Fruit fly (Drosophila melanogaster): ENCODE measurements around the gene MFS10.

Gene MFS10

dm6 chrX:13091859-13092258 lies 37.0 kb upstream of the MFS10 start:
- TF ChIP-seq cic (GFP tag; optimal IDR thresholded peaks at IDR 0.05): peak; percentile 96
- no peak for TF ChIP-seq CG14711 (tag; optimal IDR thresholded peaks at IDR 0.05)

- TF ChIP-seq tj (GFP tag; optimal IDR thresholded peaks at IDR 0.05) (peak; percentile 55), bab1 (GFP tag; optimal IDR thresholded peaks at IDR 0.05) (peak; percentile 85), kay (GFP tag; ENCODE audit: borderline replicate concordance) (no peak), CG33017 (tag; optimal IDR thresholded peaks at IDR 0.05) (peak; percentile 23), Crg-1 (GFP tag; optimal IDR thresholded peaks at IDR 0.05) (peak; percentile 84), CG14711 (tag; optimal IDR thresholded peaks at IDR 0.05) (peak; percentile 77), CG5204 (GFP tag; optimal IDR thresholded peaks at IDR 0.05) (peak; percentile 54), Mnt (GFP tag; optimal IDR thresholded peaks at IDR 0.05) (peak; percentile 81), CG7045 (GFP tag; optimal IDR thresholded peaks at IDR 0.05) (peak; percentile 13), pad (GFP tag; optimal IDR thresholded peaks at IDR 0.05) (peak; percentile 58), CG12768 (GFP tag; optimal IDR thresholded peaks at IDR 0.05) (peak; percentile 51), Clk (GFP tag; optimal IDR thresholded peaks at IDR 0.05) (peak; percentile 15), CG7101 (tag; optimal IDR thresholded peaks at IDR 0.05) (peak; percentile 83), Hr96 (GFP tag; optimal IDR thresholded peaks at IDR 0.05) (peak; percentile 81), toe (GFP tag; optimal IDR thresholded peaks at IDR 0.05) (peak; percentile 48), ovo (GFP tag; optimal IDR thresholded peaks at IDR 0.05) (peak; percentile 25), CG1620 (GFP tag; optimal IDR thresholded peaks at IDR 0.05) (peak; percentile 52), CG11617 (GFP tag; optimal IDR thresholded peaks at IDR 0.05) (peak; percentile 83), cnc (optimal IDR thresholded peaks at IDR 0.05) (no peak), cic (GFP tag; optimal IDR thresholded peaks at IDR 0.05) (peak; percentile 42)
Measured at dm6 chrX:13094085-13094764, 34.6 kb upstream of the MFS10 start, which contains the start of gene CG2200. Gene CG2200 (plus strand): TSS chrX:13094299.

dm6 chrX:13099919-13100318 lies 28.9 kb upstream of the MFS10 start:
- no peak for TF ChIP-seq toe (GFP tag; optimal IDR thresholded peaks at IDR 0.05)
- no peak for TF ChIP-seq CG11617 (GFP tag; optimal IDR thresholded peaks at IDR 0.05)
- TF ChIP-seq CG33017 (tag; optimal IDR thresholded peaks at IDR 0.05): peak; percentile 22
- TF ChIP-seq Hr96 (GFP tag; optimal IDR thresholded peaks at IDR 0.05): no peak
- no peak for TF ChIP-seq tj (GFP tag; optimal IDR thresholded peaks at IDR 0.05)
- TF ChIP-seq CG14711 (tag; optimal IDR thresholded peaks at IDR 0.05): peak; percentile 16
- peak; percentile 20 for TF ChIP-seq CG7101 (tag; optimal IDR thresholded peaks at IDR 0.05)

dm6 chrX:13101817-13102216 lies 27.0 kb upstream of the MFS10 start:
- TF ChIP-seq CG1620 (GFP tag; optimal IDR thresholded peaks at IDR 0.05) (no peak), CG5204 (GFP tag; optimal IDR thresholded peaks at IDR 0.05) (no peak), ovo (GFP tag; optimal IDR thresholded peaks at IDR 0.05) (no peak), bab1 (GFP tag; optimal IDR thresholded peaks at IDR 0.05) (no peak), Mnt (GFP tag; optimal IDR thresholded peaks at IDR 0.05) (no peak), CG7101 (tag; optimal IDR thresholded peaks at IDR 0.05) (no peak), Hr96 (GFP tag; optimal IDR thresholded peaks at IDR 0.05) (no peak)

dm6 chrX:13104571-13104970 lies 24.2 kb upstream of the MFS10 start:
- peak; percentile 0 for TF ChIP-seq Mnt (GFP tag; optimal IDR thresholded peaks at IDR 0.05)
- TF ChIP-seq Hr96 (GFP tag; optimal IDR thresholded peaks at IDR 0.05): no peak

- peak; percentile 31 for TF ChIP-seq CG14711 (tag; optimal IDR thresholded peaks at IDR 0.05)
- peak; percentile 21 for TF ChIP-seq pad (GFP tag; optimal IDR thresholded peaks at IDR 0.05)
- peak; percentile 13 for TF ChIP-seq Mnt (GFP tag; optimal IDR thresholded peaks at IDR 0.05)
- TF ChIP-seq CG5204 (GFP tag; optimal IDR thresholded peaks at IDR 0.05): no peak
- peak; percentile 47 for TF ChIP-seq CG7045 (GFP tag; optimal IDR thresholded peaks at IDR 0.05)
- TF ChIP-seq CG1620 (GFP tag; optimal IDR thresholded peaks at IDR 0.05): no peak
- peak; percentile 60 for TF ChIP-seq CG7101 (tag; optimal IDR thresholded peaks at IDR 0.05)
- TF ChIP-seq kay (GFP tag; ENCODE audit: borderline replicate concordance): peak; percentile 65
- peak; percentile 9 for TF ChIP-seq tj (GFP tag; optimal IDR thresholded peaks at IDR 0.05)
- peak; percentile 19 for TF ChIP-seq CG33017 (tag; optimal IDR thresholded peaks at IDR 0.05)
- TF ChIP-seq CG11617 (GFP tag; optimal IDR thresholded peaks at IDR 0.05): no peak
- TF ChIP-seq CG12768 (GFP tag; optimal IDR thresholded peaks at IDR 0.05): peak; percentile 22
Measured at dm6 chrX:13105220-13105619, 23.6 kb upstream of the MFS10 start.

dm6 chrX:13108144-13108824 lies 20.5 kb upstream of the MFS10 start, which contains the start of gene Fer3HCH:
Gene Fer3HCH (minus strand): TSS chrX:13108194.
- TF ChIP-seq Hr96 (GFP tag; optimal IDR thresholded peaks at IDR 0.05): no peak
- TF ChIP-seq CG14711 (tag; optimal IDR thresholded peaks at IDR 0.05): peak; percentile 8
- TF ChIP-seq CG7101 (tag; optimal IDR thresholded peaks at IDR 0.05): peak; percentile 39
- TF ChIP-seq CG33017 (tag; optimal IDR thresholded peaks at IDR 0.05): no peak
- TF ChIP-seq CG7045 (GFP tag; optimal IDR thresholded peaks at IDR 0.05): no peak
- TF ChIP-seq CG12768 (GFP tag; optimal IDR thresholded peaks at IDR 0.05): no peak
- TF ChIP-seq Crg-1 (GFP tag; optimal IDR thresholded peaks at IDR 0.05): peak; percentile 11
- TF ChIP-seq toe (GFP tag; optimal IDR thresholded peaks at IDR 0.05): no peak
- no peak for TF ChIP-seq cic (GFP tag; optimal IDR thresholded peaks at IDR 0.05)
- no peak for TF ChIP-seq Clk (GFP tag; optimal IDR thresholded peaks at IDR 0.05)
- TF ChIP-seq cnc (optimal IDR thresholded peaks at IDR 0.05): no peak

Measured in whole organism, adult.